Fruit fly (Drosophila melanogaster) whole organism, embryonic: ENCODE results near the gene CG13454.

ENCODE experiments used
- CG10147 ChIP-seq: fragments of 200-800 bp; sonication (Bioruptor generic); optimal IDR thresholded peaks from 2 replicates; lab custom pipeline; 2019; ENCODE audit warnings: missing biosample characterization, mild to moderate bottlenecking, missing genetic modification characterization, moderate library complexity
- CG10321 ChIP-seq: fragments of 200-800 bp; sonication (Bioruptor generic); IDR thresholded peaks from 2 replicates; pipeline ENCODE4 v1.3.6; 2022; ENCODE audit warnings: missing biosample characterization, missing genetic modification characterization
- CG10366 ChIP-seq: fragments of 200-800 bp; sonication (Bioruptor generic); IDR thresholded peaks from 2 replicates; pipeline ENCODE4 v1.3.6; 2022; ENCODE audit warnings: missing biosample characterization, missing genetic modification characterization
- CG10979 ChIP-seq: fragments of 200-800 bp; sonication (Bioruptor generic); optimal IDR thresholded peaks from 2 replicates; lab custom pipeline; 2018; ENCODE audit warnings: missing biosample characterization, mild to moderate bottlenecking, missing genetic modification characterization, moderate library complexity
- CG11247 ChIP-seq: fragments of 200-800 bp; sonication (Bioruptor generic); IDR thresholded peaks from 2 replicates; pipeline ENCODE4 v1.3.6; 2022; ENCODE audit warnings: missing biosample characterization, missing genetic modification characterization
- CG11560 ChIP-seq: fragments of 200-800 bp; sonication (Bioruptor generic); IDR thresholded peaks from 3 replicates; pipeline ENCODE4 v1.3.6; 2022; ENCODE audit warnings: missing biosample characterization, missing genetic modification characterization
- CG12299 ChIP-seq: fragments of 200-800 bp; sonication (Bioruptor generic); optimal IDR thresholded peaks from 2 replicates; lab custom pipeline; 2018; ENCODE audit warnings: missing biosample characterization, mild to moderate bottlenecking, missing genetic modification characterization
- CG15011 ChIP-seq: fragments of 200-800 bp; sonication (Bioruptor generic); optimal IDR thresholded peaks from 3 replicates; lab custom pipeline; 2018; ENCODE audit warnings: missing biosample characterization, mild to moderate bottlenecking, missing genetic modification characterization
- CG2678 ChIP-seq: fragments of 200-800 bp; sonication (Bioruptor generic); optimal IDR thresholded peaks from 3 replicates; lab custom pipeline; 2019; ENCODE audit warnings: missing biosample characterization, mild to moderate bottlenecking, missing genetic modification characterization, moderate library complexity
- CG2875 ChIP-seq: fragments of 200-800 bp; sonication (Bioruptor generic); optimal IDR thresholded peaks from 2 replicates; lab custom pipeline; 2017; ENCODE audit warnings: missing biosample characterization, mild to moderate bottlenecking, missing genetic modification characterization, missing genetic modification reagents
- CG33213 ChIP-seq: fragments of 200-800 bp; sonication (Bioruptor generic); optimal IDR thresholded peaks from 3 replicates; lab custom pipeline; 2016; ENCODE audit warnings: missing biosample characterization, missing genetic modification characterization
- CG34422 ChIP-seq: fragments of 200-800 bp; sonication (Bioruptor generic); IDR thresholded peaks from 3 replicates; pipeline ENCODE4 v1.3.6; 2022; ENCODE audit warnings: missing biosample characterization, missing genetic modification characterization
- CG8359 ChIP-seq: fragments of 200-800 bp; sonication (Bioruptor generic); optimal IDR thresholded peaks from 2 replicates; lab custom pipeline; 2017; ENCODE audit warnings: missing biosample characterization, mild to moderate bottlenecking, missing genetic modification characterization, borderline replicate concordance
- CG8478 ChIP-seq: fragments of >200 bp; optimal IDR thresholded peaks from 2 replicates; lab custom pipeline; 2018
- CG9876 ChIP-seq: fragments of 200-800 bp; sonication (Bioruptor generic); optimal IDR thresholded peaks from 2 replicates; lab custom pipeline; 2016; ENCODE audit warnings: missing biosample characterization, missing genetic modification characterization
- CG9932 ChIP-seq: fragments of 200-800 bp; sonication (Bioruptor generic); IDR thresholded peaks from 2 replicates; pipeline ENCODE4 v1.3.6; 2022; ENCODE audit warnings: missing biosample characterization, missing genetic modification characterization
- D19B ChIP-seq: fragments of 200-800 bp; sonication (Bioruptor generic); optimal IDR thresholded peaks from 2 replicates; lab custom pipeline; 2017; ENCODE audit warnings: missing biosample characterization, mild to moderate bottlenecking, missing genetic modification characterization
- Dek ChIP-seq: fragments of 200-800 bp; sonication (Bioruptor generic); optimal IDR thresholded peaks from 3 replicates; lab custom pipeline; 2019; ENCODE audit warnings: missing biosample characterization, mild to moderate bottlenecking, missing genetic modification characterization, moderate library complexity
- Fer1 ChIP-seq: fragments of 200-800 bp; sonication (Bioruptor generic); optimal IDR thresholded peaks from 2 replicates; lab custom pipeline; 2017; ENCODE audit warnings: missing biosample characterization, mild to moderate bottlenecking, missing genetic modification characterization
- HLHmδ ChIP-seq: fragments of 200-800 bp; sonication (Bioruptor generic); optimal IDR thresholded peaks from 2 replicates; lab custom pipeline; 2018; ENCODE audit warnings: missing biosample characterization, mild to moderate bottlenecking, missing genetic modification characterization, moderate library complexity
- Hmx ChIP-seq: fragments of 200-800 bp; sonication (Bioruptor generic); optimal IDR thresholded peaks from 2 replicates; lab custom pipeline; 2016; ENCODE audit warnings: missing biosample characterization, missing genetic modification characterization
- Kr ChIP-seq: fragments of 200-800 bp; sonication (Bioruptor generic); optimal IDR thresholded peaks from 2 replicates; lab custom pipeline; 2017; ENCODE audit warnings: missing biosample characterization, mild to moderate bottlenecking, missing genetic modification characterization
- NC2β ChIP-seq: fragments of 200-800 bp; sonication (Bioruptor generic); optimal IDR thresholded peaks from 2 replicates; lab custom pipeline; 2016; ENCODE audit warnings: missing biosample characterization, missing genetic modification characterization
- Oaz ChIP-seq: fragments of 200-800 bp; sonication (Bioruptor generic); IDR thresholded peaks from 2 replicates; pipeline ENCODE4 v1.3.6; 2022; ENCODE audit warnings: missing biosample characterization, missing genetic modification characterization
- Optix ChIP-seq: fragments of 200-800 bp; sonication (Bioruptor generic); IDR thresholded peaks from 3 replicates; pipeline ENCODE4 v1.3.6; 2022; ENCODE audit warnings: missing biosample characterization, missing genetic modification characterization
- Ptx1 ChIP-seq: fragments of 200-800 bp; sonication (Bioruptor generic); IDR thresholded peaks from 2 replicates; pipeline ENCODE4 v1.3.6; 2022; ENCODE audit warnings: missing biosample characterization, missing genetic modification characterization
- Sry-δ ChIP-seq: fragments of 200-800 bp; sonication (Bioruptor generic); optimal IDR thresholded peaks from 2 replicates; lab custom pipeline; 2016; ENCODE audit warnings: missing biosample characterization, missing genetic modification characterization
- bab2 ChIP-seq: fragments of 200-800 bp; sonication (Bioruptor generic); optimal IDR thresholded peaks from 2 replicates; lab custom pipeline; 2016; ENCODE audit warnings: missing biosample characterization, missing genetic modification characterization
- btn ChIP-seq: fragments of 200-800 bp; sonication (Bioruptor generic); optimal IDR thresholded peaks from 2 replicates; lab custom pipeline; 2016; ENCODE audit warnings: missing biosample characterization, missing genetic modification characterization
- caup ChIP-seq: fragments of 200-800 bp; sonication (Bioruptor generic); optimal IDR thresholded peaks from 3 replicates; lab custom pipeline; 2017; ENCODE audit warnings: missing biosample characterization, mild to moderate bottlenecking, missing genetic modification characterization, moderate library complexity; ENCODE audit not compliant: severe bottlenecking
- cg ChIP-seq: fragments of 200-800 bp; sonication (Bioruptor generic); optimal IDR thresholded peaks from 3 replicates; lab custom pipeline; 2019; ENCODE audit warnings: missing biosample characterization, mild to moderate bottlenecking, missing genetic modification characterization, moderate library complexity
- chinmo ChIP-seq: fragments of 200-800 bp; sonication (Bioruptor generic); IDR thresholded peaks from 4 replicates; pipeline ENCODE4 v1.3.6; 2022; ENCODE audit warnings: missing biosample characterization, missing genetic modification characterization; ENCODE audit not compliant: partially characterized antibody
- crc ChIP-seq: fragments of 200-800 bp; sonication (Bioruptor generic); optimal IDR thresholded peaks from 2 replicates; lab custom pipeline; 2016; ENCODE audit warnings: missing biosample characterization, missing genetic modification characterization
- cwo ChIP-seq: fragments of 200-800 bp; sonication (Bioruptor generic); optimal IDR thresholded peaks from 3 replicates; lab custom pipeline; 2017; ENCODE audit warnings: missing biosample characterization, missing genetic modification characterization, mild to moderate bottlenecking, moderate library complexity, missing genetic modification reagents
- en ChIP-seq: fragments of 200-800 bp; sonication (Bioruptor generic); optimal IDR thresholded peaks from 2 replicates; lab custom pipeline; 2016; ENCODE audit warnings: missing biosample characterization, missing genetic modification characterization
- ewg ChIP-seq: fragments of 200-800 bp; sonication (Bioruptor generic); optimal IDR thresholded peaks from 3 replicates; lab custom pipeline; 2017; ENCODE audit warnings: mild to moderate bottlenecking, missing biosample characterization, missing genetic modification reagents, missing genetic modification characterization
- insv ChIP-seq, 2 experiments: fragments of 200-800 bp; sonication (Bioruptor generic); optimal IDR thresholded peaks; 3 replicates each; lab custom pipeline; 2016 to 2018; ENCODE audit warnings: missing biosample characterization in 2 of 2, missing genetic modification characterization in 2 of 2
- lbe ChIP-seq: fragments of 200-800 bp; sonication (Bioruptor generic); optimal IDR thresholded peaks from 2 replicates; lab custom pipeline; 2016; ENCODE audit warnings: missing biosample characterization, mild to moderate bottlenecking, missing genetic modification characterization
- onecut ChIP-seq: fragments of 200-800 bp; sonication (Bioruptor generic); IDR thresholded peaks from 2 replicates; pipeline ENCODE4 v1.3.6; 2022; ENCODE audit warnings: missing biosample characterization, missing genetic modification characterization
- pho ChIP-seq: fragments of 200-800 bp; sonication (Bioruptor generic); optimal IDR thresholded peaks from 2 replicates; lab custom pipeline; 2016; ENCODE audit warnings: missing biosample characterization, missing genetic modification characterization
- pum ChIP-seq: fragments of 200-800 bp; sonication (Bioruptor generic); optimal IDR thresholded peaks from 2 replicates; lab custom pipeline; 2016; ENCODE audit warnings: missing biosample characterization, missing genetic modification characterization
- pzg ChIP-seq: fragments of 200-800 bp; sonication (Bioruptor generic); optimal IDR thresholded peaks from 3 replicates; lab custom pipeline; 2018; ENCODE audit warnings: missing biosample characterization, mild to moderate bottlenecking, missing genetic modification characterization, moderate library complexity
- repo ChIP-seq: fragments of 200-800 bp; sonication (Bioruptor generic); optimal IDR thresholded peaks from 2 replicates; lab custom pipeline; 2016; ENCODE audit warnings: missing biosample characterization, missing genetic modification characterization
- schlank ChIP-seq: fragments of 200-800 bp; sonication (Bioruptor generic); optimal IDR thresholded peaks from 2 replicates; lab custom pipeline; 2018; ENCODE audit warnings: missing biosample characterization, mild to moderate bottlenecking, missing genetic modification characterization
- so ChIP-seq: fragments of 200-800 bp; sonication (Bioruptor generic); IDR thresholded peaks from 3 replicates; pipeline ENCODE4 v1.3.6; 2022; ENCODE audit warnings: missing biosample characterization, missing genetic modification characterization
- trem ChIP-seq: fragments of 200-800 bp; optimal IDR thresholded peaks from 3 replicates; lab custom pipeline; 2019; ENCODE audit warnings: missing biosample characterization, mild to moderate bottlenecking, missing genetic modification characterization, moderate library complexity
- ttk ChIP-seq: fragments of 200-800 bp; sonication (Bioruptor generic); IDR thresholded peaks from 2 replicates; pipeline ENCODE4 v2.1.2; 2022; ENCODE audit warnings: missing biosample characterization, missing genetic modification characterization
- vfl ChIP-seq: fragments of 200-800 bp; sonication (Bioruptor generic); optimal IDR thresholded peaks from 2 replicates; lab custom pipeline; 2016; ENCODE audit warnings: missing biosample characterization, missing genetic modification characterization
- wdn ChIP-seq: fragments of 200-800 bp; sonication (Bioruptor generic); IDR thresholded peaks from 2 replicates; pipeline ENCODE4 v1.3.6; 2022; ENCODE audit warnings: missing biosample characterization, missing genetic modification characterization
- wek ChIP-seq: fragments of 200-800 bp; sonication (Bioruptor generic); optimal IDR thresholded peaks from 3 replicates; lab custom pipeline; 2018; ENCODE audit warnings: missing biosample characterization, mild to moderate bottlenecking, missing genetic modification characterization, moderate library complexity

Gene CG13454

DNA sequence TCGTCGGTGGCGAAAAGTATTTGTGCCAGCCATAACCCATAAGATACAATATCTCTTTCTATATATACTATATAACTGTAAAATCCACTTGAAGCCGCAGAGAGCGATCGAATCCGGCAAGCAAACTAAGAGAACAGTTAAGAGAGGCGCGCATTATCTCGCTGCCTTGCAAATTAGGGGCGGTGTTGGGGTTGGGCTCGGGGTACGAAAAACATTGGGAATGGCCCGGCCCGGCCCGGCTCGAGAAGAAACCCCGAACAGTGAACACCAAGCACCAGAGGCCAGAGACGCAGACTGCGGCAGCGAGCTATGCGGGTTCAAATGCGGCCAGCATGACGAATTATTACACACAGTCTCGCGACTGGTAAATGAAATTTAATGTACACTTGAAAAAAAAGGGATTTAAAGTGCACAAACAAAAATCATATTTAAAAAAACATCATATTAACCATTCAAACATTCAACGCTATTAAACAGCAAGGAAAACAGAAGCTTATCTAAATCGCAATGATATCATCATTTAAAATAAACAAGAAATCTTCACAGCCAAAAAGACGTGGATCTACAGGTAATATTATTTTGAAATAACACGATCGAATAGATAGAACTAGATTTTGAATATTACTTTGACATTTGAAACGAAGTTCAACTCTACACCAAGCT is 15.6 kb upstream of the CG13454 start (continued):
- TF ChIP-seq Fer1 (no peak), vfl (GFP tag; lab: Kevin White, UChicago) (no peak), CG2875 (GFP tag; lab: Kevin White, UChicago) (no peak), CG10321 (GFP tag; lab: Robert Waterston, UW) (no peak), caup (GFP tag; lab: Kevin White, UChicago) (no peak), HLHmδ (GFP tag; lab: Kevin White, UChicago) (no peak), pzg (no peak), bab2 (GFP tag; lab: Kevin White, UChicago) (no peak), lbe (GFP tag; lab: Kevin White, UChicago) (peak; percentile 74), cg (no peak), trem (tag; lab: Kevin White, UChicago) (peak; percentile 43), CG2678 (tag; lab: Kevin White, UChicago) (peak; percentile 67), NC2β (GFP tag; lab: Kevin White, UChicago) (no peak), CG33213 (GFP tag; lab: Kevin White, UChicago) (no peak), Oaz (0 out of 2 replicates have a peak, but pooled peaks have one; percentile 15), repo (no peak), wek (GFP tag; lab: Kevin White, UChicago) (no peak), pum (GFP tag; lab: Kevin White, UChicago) (no peak), CG9932 (GFP tag; lab: Robert Waterston, UW) (peak; percentile 55), Hmx (GFP tag; lab: Kevin White, UChicago) (no peak), Kr (no peak), CG11247 (0 out of 2 replicates have a peak, but pooled peaks have one; percentile 18), CG10366 (GFP tag; lab: Robert Waterston, UW) (peak; percentile 35; the same call in 1 of the 2 replicates), CG34422 (GFP tag; lab: Robert Waterston, UW) (peak; percentile 16; the same call in 1 of the 3 replicates), Optix (GFP tag; lab: Robert Waterston, UW) (no peak), Sry-δ (GFP tag; lab: Kevin White, UChicago) (no peak), CG10147 (GFP tag; lab: Kevin White, UChicago) (peak; percentile 32), en (GFP tag; lab: Kevin White, UChicago) (no peak), CG10979 (tag; lab: Kevin White, UChicago) (peak; percentile 57), Ptx1 (GFP tag; lab: Robert Waterston, UW) (peak; percentile 71), btn (GFP tag; lab: Kevin White, UChicago) (no peak), CG12299 (no peak), schlank (tag; lab: Kevin White, UChicago) (no peak), CG9876 (GFP tag; lab: Kevin White, UChicago) (peak; percentile 22), crc (GFP tag; lab: Kevin White, UChicago) (no peak), cwo (peak; percentile 34), CG8359 (no peak), pho (no peak), insv (GFP tag; optimal IDR thresholded peaks at IDR 0.05; lab: Kevin White, UChicago) (no peak), CG8478 (no peak), so (GFP tag; lab: Robert Waterston, UW) (0 out of 3 replicates have a peak, but pooled peaks have one; percentile 25), ewg (GFP tag; lab: Kevin White, UChicago) (no peak), CG15011 (GFP tag; lab: Kevin White, UChicago) (no peak), Dek (tag; lab: Kevin White, UChicago) (no peak), ttk (GFP tag; lab: Robert Waterston, UW) (peak; percentile 54), CG11560 (no peak), D19B (GFP tag; lab: Kevin White, UChicago) (no peak), onecut (GFP tag; lab: Robert Waterston, UW) (peak; percentile 23; the same call in 1 of the 2 replicates), wdn (GFP tag; lab: Robert Waterston, UW) (0 out of 2 replicates have a peak, but pooled peaks have one; percentile 5), chinmo (peak; percentile 86; the same call in 2 of the 4 replicates)
